Fruit fly (Drosophila melanogaster) whole organism, wandering third instar larva: Measurements from ENCODE around the gene CG13386.

ENCODE experiments used
- Dfd ChIP-seq: fragments of >200 bp; optimal IDR thresholded peaks from 2 replicates; lab custom pipeline; 2017; ENCODE audit warnings: missing biosample characterization, missing genetic modification characterization
- Dif ChIP-seq: fragments of 200-275, 200-300 bp; sonication (Bioruptor generic); optimal IDR thresholded peaks from 2 replicates; lab custom pipeline; 2018; ENCODE audit warnings: missing biosample characterization, missing genetic modification characterization; ENCODE audit not compliant: partially characterized antibody
- Jra ChIP-seq: sonication (Bioruptor generic); optimal IDR thresholded peaks from 2 replicates; lab custom pipeline; 2016; ENCODE audit warnings: missing biosample characterization, missing genetic modification characterization
- Mio ChIP-seq: sonication (Bioruptor generic); optimal IDR thresholded peaks from 2 replicates; lab custom pipeline; 2016; ENCODE audit warnings: missing biosample characterization, missing genetic modification characterization
- N ChIP-seq: fragments of >200 bp; optimal IDR thresholded peaks from 2 replicates; lab custom pipeline; 2018; ENCODE audit warnings: missing biosample characterization, missing external identifiers, missing genetic modification characterization
- Sp1 ChIP-seq: fragments of 200-800 bp; sonication (Bioruptor generic); optimal IDR thresholded peaks from 3 replicates; lab custom pipeline; 2019; ENCODE audit warnings: missing biosample characterization, mild to moderate bottlenecking, missing genetic modification characterization, moderate library complexity
- ey ChIP-seq: fragments of 200-800 bp; sonication (Bioruptor generic); optimal IDR thresholded peaks from 2 replicates; lab custom pipeline; 2016; ENCODE audit warnings: missing biosample characterization, missing genetic modification characterization
- foxo ChIP-seq, 2 experiments: fragments of 200-800 bp; sonication (Bioruptor generic); optimal IDR thresholded peaks; 2 replicates in 1 of 2; 3 replicates in 1 of 2; lab custom pipeline; 2016 to 2017; ENCODE audit warnings: missing biosample characterization in 2 of 2, missing genetic modification characterization in 2 of 2
- fru ChIP-seq: fragments of 200-800 bp; sonication (Bioruptor generic); optimal IDR thresholded peaks from 3 replicates; lab custom pipeline; 2016; ENCODE audit warnings: missing biosample characterization, mild to moderate bottlenecking, missing genetic modification characterization
- jim ChIP-seq: fragments of 175-275, 200-325 bp; sonication (Bioruptor generic); optimal IDR thresholded peaks from 2 replicates; lab custom pipeline; 2016; ENCODE audit warnings: missing biosample characterization, mild to moderate bottlenecking, missing genetic modification characterization
- pan ChIP-seq: fragments of >200 bp; optimal IDR thresholded peaks from 2 replicates; lab custom pipeline; 2017
- psq ChIP-seq: fragments of 200-800 bp; sonication (Bioruptor generic); optimal IDR thresholded peaks from 3 replicates; lab custom pipeline; 2017; ENCODE audit warnings: missing biosample characterization, mild to moderate bottlenecking, missing genetic modification characterization, moderate library complexity
- sv ChIP-seq: fragments of 200-800 bp; sonication (Bioruptor generic); optimal IDR thresholded peaks from 3 replicates; lab custom pipeline; 2016; ENCODE audit warnings: missing biosample characterization, missing genetic modification characterization
- tai ChIP-seq: sonication (Bioruptor generic); optimal IDR thresholded peaks from 2 replicates; lab custom pipeline; 2016; ENCODE audit warnings: missing biosample characterization, missing genetic modification characterization

DNA sequence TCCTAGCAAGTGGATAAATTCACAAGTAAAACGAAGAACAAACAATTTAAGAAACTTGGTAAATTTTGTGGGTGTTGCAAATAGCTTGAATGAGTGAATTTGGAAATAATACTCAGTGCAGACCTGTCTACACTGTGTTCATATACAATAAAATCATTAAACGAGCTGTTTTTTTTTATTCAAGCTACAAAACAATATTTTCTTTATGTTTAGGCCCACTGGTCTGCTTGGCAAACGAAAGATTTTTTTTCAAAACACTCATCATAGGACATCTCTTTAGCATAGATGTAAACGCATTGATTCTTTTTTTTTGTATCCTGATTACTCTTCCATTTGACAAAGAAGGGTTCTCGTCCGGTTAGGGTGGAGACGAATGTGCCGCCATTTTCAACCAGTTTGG is 6.5 kb upstream of the CG13386 start, which contains the start of gene CG42820:
- no peak for TF ChIP-seq Mio
- TF ChIP-seq Dfd (GFP tag; lab: Kevin White, UChicago) = no peak
- no peak for TF ChIP-seq foxo (GFP tag; optimal IDR thresholded peaks at IDR 0.05; lab: Kevin White, UChicago)
- TF ChIP-seq pan = no peak
- TF ChIP-seq ey = no peak
- TF ChIP-seq fru (GFP tag; lab: Kevin White, UChicago) = no peak
- TF ChIP-seq N (GFP tag; lab: Kevin White, UChicago) = no peak
- no peak for TF ChIP-seq psq (GFP tag; lab: Kevin White, UChicago)
- no peak for TF ChIP-seq tai
- no peak for TF ChIP-seq sv (GFP tag; lab: Kevin White, UChicago)
- TF ChIP-seq Sp1 = no peak
- no peak for TF ChIP-seq Dif
- no peak for TF ChIP-seq Jra (GFP tag; lab: Kevin White, UChicago)
- no peak for TF ChIP-seq jim
